Worm (Caenorhabditis elegans): ENCODE measurements around the gene srj-4.

DNA sequence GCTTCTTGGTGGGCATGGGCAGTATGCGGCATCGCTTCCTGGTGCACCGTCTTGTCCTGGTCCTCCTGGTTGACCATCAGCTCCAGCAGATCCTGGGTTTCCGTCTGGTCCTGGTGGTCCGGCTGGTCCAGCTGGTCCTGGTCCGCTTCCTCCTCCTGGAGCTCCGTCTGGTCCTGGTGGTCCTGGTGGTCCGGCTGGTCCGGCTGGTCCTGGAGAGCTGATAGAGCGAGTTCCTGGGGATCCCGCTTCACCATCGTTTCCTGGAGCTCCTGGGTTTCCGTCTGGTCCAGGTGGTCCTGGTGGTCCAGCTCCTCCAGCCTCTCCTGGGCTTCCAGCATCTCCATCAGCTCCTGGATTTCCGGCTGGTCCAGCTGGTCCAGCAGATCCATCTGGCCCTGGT lies 4.0 kb downstream of the srj-4 start:
- TF ChIP-seq ctbp-1 (GFP tag; IDR thresholded peaks at IDR 0.05) = no peak
- TF ChIP-seq hlh-30 (tag; optimal IDR thresholded peaks at IDR 0.05; ENCODE audit: insufficient read depth) = no peak
- TF ChIP-seq ama-1 (optimal IDR thresholded peaks at IDR 0.05) = no peak
- no peak for TF ChIP-seq zag-1 (tag; optimal IDR thresholded peaks at IDR 0.05)
- TF ChIP-seq lsy-2 (tag; optimal IDR thresholded peaks at IDR 0.05) = no peak
- no peak for TF ChIP-seq pqm-1 (tag; optimal IDR thresholded peaks at IDR 0.05)
- no peak for TF ChIP-seq fos-1 (tag; optimal IDR thresholded peaks at IDR 0.05)
- no peak for TF ChIP-seq nhr-77 (tag; optimal IDR thresholded peaks at IDR 0.05)
- TF ChIP-seq dve-1 (tag; optimal IDR thresholded peaks at IDR 0.05; ENCODE audit: insufficient read depth) = no peak
- TF ChIP-seq nhr-42 (GFP tag; IDR thresholded peaks at IDR 0.05) = no peak
- no peak for TF ChIP-seq ztf-11 (tag; optimal IDR thresholded peaks at IDR 0.05)
- no peak for TF ChIP-seq nhr-237 (tag; optimal IDR thresholded peaks at IDR 0.05)
- TF ChIP-seq R02D3.7 (tag; optimal IDR thresholded peaks at IDR 0.05) = no peak
- TF ChIP-seq unc-39 (tag; optimal IDR thresholded peaks at IDR 0.05) = no peak
